Worm (Caenorhabditis elegans): ENCODE results near the gene usp-39.
A peak's percentile ranks its signal among the peaks of the same experiment; 100 is the strongest.

ce11 chrII:2564899-2565298, at the start of gene usp-39:
- peak; percentile 87 for TF ChIP-seq ceh-8 (GFP tag; optimal IDR thresholded peaks at IDR 0.05)
- peak; percentile 75 to 87 (median 81) for TF ChIP-seq dpl-1 (GFP tag; optimal IDR thresholded peaks at IDR 0.05)
- TF ChIP-seq fos-1 (tag; optimal IDR thresholded peaks at IDR 0.05): peak; percentile 51
- TF ChIP-seq ztf-4 (tag; optimal IDR thresholded peaks at IDR 0.05): peak; percentile 48
- TF ChIP-seq unc-62 (GFP tag; optimal IDR thresholded peaks at IDR 0.05): no peak
- TF ChIP-seq aly-2 (tag; optimal IDR thresholded peaks at IDR 0.05): peak; percentile 35
- TF ChIP-seq lin-13 (GFP tag; optimal IDR thresholded peaks at IDR 0.05): peak; percentile 68
- TF ChIP-seq nhr-76 (tag; optimal IDR thresholded peaks at IDR 0.05): no peak
- TF ChIP-seq zag-1 (tag; optimal IDR thresholded peaks at IDR 0.05): no peak

All from whole organism, L1 larva.